Worm (Caenorhabditis elegans) whole organism, early embryonic: ENCODE results near the gene H40L08.9.

Source experiments
- B0310.2 ChIP-seq: sonication (generic microtip); optimal IDR thresholded peaks from 2 replicates; lab custom pipeline; 2016; ENCODE audit warnings: mild to moderate bottlenecking, missing genetic modification characterization, missing compliant biosample characterization
- F13C5.2 ChIP-seq: sonication (generic microtip); optimal IDR thresholded peaks from 2 replicates; lab custom pipeline; 2017; ENCODE audit warnings: mild to moderate bottlenecking, missing genetic modification characterization, inconsistent platforms, missing compliant biosample characterization
- aly-1 ChIP-seq: sonication (generic microtip); optimal IDR thresholded peaks from 2 replicates; lab custom pipeline; 2016; ENCODE audit warnings: missing genetic modification characterization, missing compliant biosample characterization
- ama-1 ChIP-seq: fragments of 150-350 bp; optimal IDR thresholded peaks from 2 replicates; lab custom pipeline; 2014
- ceh-13 ChIP-seq: fragments of 200-800 bp; sonication (Bioruptor generic); optimal IDR thresholded peaks from 2 replicates; lab custom pipeline; 2018; ENCODE audit warnings: mild to moderate bottlenecking, missing genetic modification characterization, missing compliant biosample characterization
- ceh-36 ChIP-seq: sonication (generic microtip); optimal IDR thresholded peaks from 2 replicates; lab custom pipeline; 2016; ENCODE audit warnings: missing genetic modification characterization, inconsistent platforms, missing compliant biosample characterization
- ets-7 ChIP-seq: sonication (generic microtip); optimal IDR thresholded peaks from 2 replicates; lab custom pipeline; 2016; ENCODE audit warnings: missing genotype, missing genetic modification characterization, missing compliant biosample characterization
- flt-1 ChIP-seq: fragments of 200-800 bp; sonication (Bioruptor generic); IDR thresholded peaks from 2 replicates; pipeline ENCODE4 v1.3.6; 2022; ENCODE audit warnings: missing genetic modification characterization, missing compliant biosample characterization
- hmbx-1 ChIP-seq: sonication (generic microtip); optimal IDR thresholded peaks from 2 replicates; lab custom pipeline; 2016; ENCODE audit warnings: mild to moderate bottlenecking, missing genetic modification characterization, missing compliant biosample characterization
- hmg-4 ChIP-seq: fragments of 200-800 bp; sonication (Bioruptor generic); optimal IDR thresholded peaks from 2 replicates; lab custom pipeline; 2018; ENCODE audit warnings: mild to moderate bottlenecking, missing genetic modification characterization, missing compliant biosample characterization
- hnd-1 ChIP-seq: sonication (generic microtip); optimal IDR thresholded peaks from 2 replicates; lab custom pipeline; 2016; ENCODE audit warnings: missing genetic modification characterization, missing compliant biosample characterization
- pes-1 ChIP-seq: fragments of 200-800 bp; sonication (Bioruptor generic); IDR thresholded peaks from 2 replicates; pipeline ENCODE4 v1.3.6; 2022; ENCODE audit warnings: missing genetic modification reagents, missing genetic modification characterization, missing compliant biosample characterization
- scrt-1 ChIP-seq: fragments of 200-800 bp; sonication (Bioruptor generic); IDR thresholded peaks from 2 replicates; pipeline ENCODE4 v1.3.6; 2022; ENCODE audit warnings: missing genetic modification characterization, missing compliant biosample characterization
- sea-1 ChIP-seq: fragments of 200-800 bp; sonication (Bioruptor generic); conservative IDR thresholded peaks from 2 replicates; pipeline ENCODE4 v1.3.6; 2022; ENCODE audit warnings: missing genetic modification characterization, missing compliant biosample characterization
- tbx-11 ChIP-seq: fragments of 200-800 bp; sonication (Bioruptor generic); IDR thresholded peaks from 2 replicates; pipeline ENCODE4 v1.3.6; 2022; ENCODE audit warnings: missing genetic modification characterization, missing compliant biosample characterization
- tbx-37 ChIP-seq: fragments of 200-800 bp; sonication (Bioruptor generic); conservative IDR thresholded peaks from 2 replicates; pipeline ENCODE4 v1.3.6; 2022; ENCODE audit warnings: missing genetic modification reagents, missing genetic modification characterization, missing compliant biosample characterization
- tra-4 ChIP-seq: sonication (generic microtip); optimal IDR thresholded peaks from 2 replicates; lab custom pipeline; 2017; ENCODE audit warnings: missing genetic modification characterization, missing compliant biosample characterization

H40L08.9 gene

ce11 chrX:15047541-15047940, 28.7 kb downstream of the H40L08.9 start:
- TF ChIP-seq pes-1 (GFP tag; lab: Robert Waterston, UW) (no peak), sea-1 (no peak), ets-7 (tag; lab: Kevin White, UChicago) (no peak), ceh-13 (no peak), hmbx-1 (tag; lab: Kevin White, UChicago) (no peak), hnd-1 (tag; lab: Kevin White, UChicago) (no peak), aly-1 (tag; lab: Kevin White, UChicago) (no peak), ama-1 (lab: Kevin White, UChicago) (no peak), tbx-11 (GFP tag; lab: Robert Waterston, UW) (no peak), F13C5.2 (tag; lab: Kevin White, UChicago) (no peak), B0310.2 (tag; lab: Kevin White, UChicago) (no peak), ceh-36 (no peak), scrt-1 (GFP tag; lab: Robert Waterston, UW) (no peak), hmg-4 (no peak), flt-1 (GFP tag; lab: Robert Waterston, UW) (no peak)

- TF ChIP-seq hmg-4 (no peak), ets-7 (tag; lab: Kevin White, UChicago) (no peak), tbx-37 (no peak), tbx-11 (GFP tag; lab: Robert Waterston, UW) (no peak), pes-1 (GFP tag; lab: Robert Waterston, UW) (no peak), ceh-13 (no peak), hmbx-1 (tag; lab: Kevin White, UChicago) (no peak), F13C5.2 (tag; lab: Kevin White, UChicago) (no peak), sea-1 (no peak), ceh-36 (no peak), aly-1 (tag; lab: Kevin White, UChicago) (no peak), tra-4 (tag; lab: Kevin White, UChicago) (no peak), flt-1 (GFP tag; lab: Robert Waterston, UW) (no peak), scrt-1 (GFP tag; lab: Robert Waterston, UW) (no peak), ama-1 (lab: Kevin White, UChicago) (no peak), hnd-1 (tag; lab: Kevin White, UChicago) (no peak), B0310.2 (tag; lab: Kevin White, UChicago) (no peak)
These were observed 30.9 kb downstream of the H40L08.9 start for ce11 chrX:15045401-15045800.

- TF ChIP-seq ama-1 (lab: Kevin White, UChicago) (no peak), ceh-36 (no peak), ceh-13 (no peak), tbx-11 (GFP tag; lab: Robert Waterston, UW) (no peak), sea-1 (no peak), ets-7 (tag; lab: Kevin White, UChicago) (no peak), B0310.2 (tag; lab: Kevin White, UChicago) (no peak), F13C5.2 (tag; lab: Kevin White, UChicago) (no peak), hmg-4 (no peak), hnd-1 (tag; lab: Kevin White, UChicago) (no peak), scrt-1 (GFP tag; lab: Robert Waterston, UW) (no peak), aly-1 (tag; lab: Kevin White, UChicago) (no peak), tra-4 (tag; lab: Kevin White, UChicago) (no peak), tbx-37 (no peak), pes-1 (GFP tag; lab: Robert Waterston, UW) (no peak), hmbx-1 (tag; lab: Kevin White, UChicago) (no peak), flt-1 (GFP tag; lab: Robert Waterston, UW) (no peak)
These were observed 33.7 kb downstream of the H40L08.9 start for ce11 chrX:15042549-15042948.

- TF ChIP-seq pes-1 (GFP tag; lab: Robert Waterston, UW) (no peak), ceh-36 (peak; percentile 1)
These were observed 34.9 kb downstream of the H40L08.9 start for ce11 chrX:15041340-15041739.

- TF ChIP-seq F13C5.2 (tag; lab: Kevin White, UChicago) (peak; percentile 55), scrt-1 (GFP tag; lab: Robert Waterston, UW) (0 out of 2 replicates have a peak, but pooled peaks have one; percentile 30), hmbx-1 (tag; lab: Kevin White, UChicago) (no peak), tbx-37 (no peak), ceh-36 (no peak), ets-7 (tag; lab: Kevin White, UChicago) (no peak), flt-1 (GFP tag; lab: Robert Waterston, UW) (0 out of 2 replicates have a peak, but pooled peaks have one; percentile 27), hmg-4 (peak; percentile 79)
These were observed 35.7 kb downstream of the H40L08.9 start, which contains the start of gene C18B12.4 for ce11 chrX:15040552-15041080. Gene C18B12.4 (minus strand): TSS chrX:15040602.

- TF ChIP-seq tra-4 (tag; lab: Kevin White, UChicago), result no peak
- no peak for TF ChIP-seq tbx-37
- no peak for TF ChIP-seq tbx-11 (GFP tag; lab: Robert Waterston, UW)
- TF ChIP-seq hmg-4, result no peak
- no peak for TF ChIP-seq ama-1 (lab: Kevin White, UChicago)
- TF ChIP-seq flt-1 (GFP tag; lab: Robert Waterston, UW), result no peak
- no peak for TF ChIP-seq sea-1
- TF ChIP-seq B0310.2 (tag; lab: Kevin White, UChicago), result no peak
- no peak for TF ChIP-seq F13C5.2 (tag; lab: Kevin White, UChicago)
- no peak for TF ChIP-seq hnd-1 (tag; lab: Kevin White, UChicago)
- no peak for TF ChIP-seq ceh-13
- no peak for TF ChIP-seq ets-7 (tag; lab: Kevin White, UChicago)
- TF ChIP-seq pes-1 (GFP tag; lab: Robert Waterston, UW), result no peak
- no peak for TF ChIP-seq aly-1 (tag; lab: Kevin White, UChicago)
- no peak for TF ChIP-seq scrt-1 (GFP tag; lab: Robert Waterston, UW)
- no peak for TF ChIP-seq hmbx-1 (tag; lab: Kevin White, UChicago)
- no peak for TF ChIP-seq ceh-36
These were observed 36.5 kb downstream of the H40L08.9 start for ce11 chrX:15039696-15040212.
